Fruit fly (Drosophila melanogaster): ENCODE measurements around the gene CG8236.

dm6 chr3R:8740118-8740517 lies 29.1 kb upstream of the CG8236 start:
- no peak for TF ChIP-seq usp (GFP tag; optimal IDR thresholded peaks at IDR 0.05)
- no peak for TF ChIP-seq pan (optimal IDR thresholded peaks at IDR 0.05)
